Worm (Caenorhabditis elegans): Measurements from ENCODE around the gene cest-28.

ce11 chrV:6683740-6684139 is 14.1 kb downstream of the cest-28 start:
- no peak for TF ChIP-seq him-1 (tag; optimal IDR thresholded peaks at IDR 0.05)
- TF ChIP-seq dao-5 (tag; optimal IDR thresholded peaks at IDR 0.05) = no peak
- no peak for TF ChIP-seq W03F9.2 (tag; optimal IDR thresholded peaks at IDR 0.05)
